Worm (Caenorhabditis elegans) whole organism, early embryonic: ENCODE results near the gene K10B3.1.

Experiments
- B0310.2 ChIP-seq: sonication (generic microtip); optimal IDR thresholded peaks from 2 replicates; lab custom pipeline; 2016; ENCODE audit warnings: mild to moderate bottlenecking, missing genetic modification characterization, missing compliant biosample characterization
- F13C5.2 ChIP-seq: sonication (generic microtip); optimal IDR thresholded peaks from 2 replicates; lab custom pipeline; 2017; ENCODE audit warnings: mild to moderate bottlenecking, missing genetic modification characterization, inconsistent platforms, missing compliant biosample characterization
- aly-1 ChIP-seq: sonication (generic microtip); optimal IDR thresholded peaks from 2 replicates; lab custom pipeline; 2016; ENCODE audit warnings: missing genetic modification characterization, missing compliant biosample characterization
- ama-1 ChIP-seq: fragments of 150-350 bp; optimal IDR thresholded peaks from 2 replicates; lab custom pipeline; 2014
- ceh-13 ChIP-seq: fragments of 200-800 bp; sonication (Bioruptor generic); optimal IDR thresholded peaks from 2 replicates; lab custom pipeline; 2018; ENCODE audit warnings: mild to moderate bottlenecking, missing genetic modification characterization, missing compliant biosample characterization
- ceh-36 ChIP-seq: sonication (generic microtip); optimal IDR thresholded peaks from 2 replicates; lab custom pipeline; 2016; ENCODE audit warnings: missing genetic modification characterization, inconsistent platforms, missing compliant biosample characterization
- ets-7 ChIP-seq: sonication (generic microtip); optimal IDR thresholded peaks from 2 replicates; lab custom pipeline; 2016; ENCODE audit warnings: missing genotype, missing genetic modification characterization, missing compliant biosample characterization
- flt-1 ChIP-seq: fragments of 200-800 bp; sonication (Bioruptor generic); IDR thresholded peaks from 2 replicates; pipeline ENCODE4 v1.3.6; 2022; ENCODE audit warnings: missing genetic modification characterization, missing compliant biosample characterization
- hmbx-1 ChIP-seq: sonication (generic microtip); optimal IDR thresholded peaks from 2 replicates; lab custom pipeline; 2016; ENCODE audit warnings: mild to moderate bottlenecking, missing genetic modification characterization, missing compliant biosample characterization
- hmg-4 ChIP-seq: fragments of 200-800 bp; sonication (Bioruptor generic); optimal IDR thresholded peaks from 2 replicates; lab custom pipeline; 2018; ENCODE audit warnings: mild to moderate bottlenecking, missing genetic modification characterization, missing compliant biosample characterization
- hnd-1 ChIP-seq: sonication (generic microtip); optimal IDR thresholded peaks from 2 replicates; lab custom pipeline; 2016; ENCODE audit warnings: missing genetic modification characterization, missing compliant biosample characterization
- pes-1 ChIP-seq: fragments of 200-800 bp; sonication (Bioruptor generic); IDR thresholded peaks from 2 replicates; pipeline ENCODE4 v1.3.6; 2022; ENCODE audit warnings: missing genetic modification reagents, missing genetic modification characterization, missing compliant biosample characterization
- scrt-1 ChIP-seq: fragments of 200-800 bp; sonication (Bioruptor generic); IDR thresholded peaks from 2 replicates; pipeline ENCODE4 v1.3.6; 2022; ENCODE audit warnings: missing genetic modification characterization, missing compliant biosample characterization
- sea-1 ChIP-seq: fragments of 200-800 bp; sonication (Bioruptor generic); conservative IDR thresholded peaks from 2 replicates; pipeline ENCODE4 v1.3.6; 2022; ENCODE audit warnings: missing genetic modification characterization, missing compliant biosample characterization
- tbx-11 ChIP-seq: fragments of 200-800 bp; sonication (Bioruptor generic); IDR thresholded peaks from 2 replicates; pipeline ENCODE4 v1.3.6; 2022; ENCODE audit warnings: missing genetic modification characterization, missing compliant biosample characterization
- tbx-37 ChIP-seq: fragments of 200-800 bp; sonication (Bioruptor generic); conservative IDR thresholded peaks from 2 replicates; pipeline ENCODE4 v1.3.6; 2022; ENCODE audit warnings: missing genetic modification reagents, missing genetic modification characterization, missing compliant biosample characterization
- tra-4 ChIP-seq: sonication (generic microtip); optimal IDR thresholded peaks from 2 replicates; lab custom pipeline; 2017; ENCODE audit warnings: missing genetic modification characterization, missing compliant biosample characterization

Gene K10B3.1

ce11 chrX:3163972-3164575 is 28.8 kb downstream of the K10B3.1 start, which contains the start of gene syx-6:
syx-6 (plus strand) TSS chrX:3164525.
- TF ChIP-seq pes-1 (GFP tag; lab: Robert Waterston, UW): no peak
- TF ChIP-seq scrt-1 (GFP tag; lab: Robert Waterston, UW): no peak
- TF ChIP-seq tbx-37 (GFP tag; lab: Robert Waterston, UW): no peak
- TF ChIP-seq hmbx-1 (tag; lab: Kevin White, UChicago): no peak
- no peak for TF ChIP-seq F13C5.2 (tag; lab: Kevin White, UChicago)
- no peak for TF ChIP-seq ama-1
- TF ChIP-seq hnd-1: no peak
- no peak for TF ChIP-seq sea-1 (GFP tag; lab: Robert Waterston, UW)
- TF ChIP-seq flt-1 (GFP tag; lab: Robert Waterston, UW): no peak
- no peak for TF ChIP-seq tbx-11 (GFP tag; lab: Robert Waterston, UW)
- TF ChIP-seq ceh-13: no peak
- TF ChIP-seq ceh-36: no peak
- no peak for TF ChIP-seq B0310.2
- no peak for TF ChIP-seq aly-1 (tag; lab: Kevin White, UChicago)
- no peak for TF ChIP-seq ets-7 (tag; lab: Kevin White, UChicago)
- no peak for TF ChIP-seq hmg-4 (GFP tag; lab: Kevin White, UChicago)
- TF ChIP-seq tra-4 (tag; lab: Kevin White, UChicago): no peak

ce11 chrX:3165569-3165968 is 30.3 kb downstream of the K10B3.1 start, which contains the start of gene pfut-1:
pfut-1 (plus strand) TSS chrX:3165826.
- TF ChIP-seq flt-1 (GFP tag; lab: Robert Waterston, UW): no peak
- TF ChIP-seq hmbx-1 (tag; lab: Kevin White, UChicago): no peak
- no peak for TF ChIP-seq hnd-1

- TF ChIP-seq ama-1: no peak
- no peak for TF ChIP-seq tra-4 (tag; lab: Kevin White, UChicago)
- no peak for TF ChIP-seq ceh-36
- no peak for TF ChIP-seq scrt-1 (GFP tag; lab: Robert Waterston, UW)
- no peak for TF ChIP-seq tbx-11 (GFP tag; lab: Robert Waterston, UW)
These were observed 35.2 kb downstream of the K10B3.1 start, which contains the start of gene C15C7.6 for ce11 chrX:3170456-3170855. C15C7.6 (minus strand) TSS chrX:3170556.

DNA sequence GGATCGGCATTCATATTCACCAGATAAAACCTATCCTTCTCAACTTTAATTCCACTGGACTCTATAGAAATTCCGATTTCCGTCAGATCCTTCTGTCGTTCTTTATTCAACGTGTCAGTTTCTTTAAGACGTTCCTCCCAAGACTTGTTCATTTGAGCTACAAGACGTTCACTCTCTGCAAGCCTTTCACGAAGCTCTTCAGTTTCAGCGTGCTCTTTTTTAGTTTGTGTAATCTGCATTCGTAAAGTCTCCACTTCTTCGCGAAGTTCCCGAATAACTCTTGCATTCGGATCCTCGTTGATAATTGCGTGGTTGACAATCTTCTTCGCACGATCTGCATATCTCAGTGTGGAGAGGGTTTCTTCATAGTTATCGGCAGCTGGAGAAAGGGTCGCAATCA is 41.4 kb downstream of the K10B3.1 start:
- TF ChIP-seq sea-1 (GFP tag; lab: Robert Waterston, UW): no peak
- no peak for TF ChIP-seq hnd-1
- no peak for TF ChIP-seq aly-1 (tag; lab: Kevin White, UChicago)
- no peak for TF ChIP-seq hmg-4 (GFP tag; lab: Kevin White, UChicago)
- TF ChIP-seq ama-1: no peak
- no peak for TF ChIP-seq ceh-13
- TF ChIP-seq hmbx-1 (tag; lab: Kevin White, UChicago): no peak
- TF ChIP-seq flt-1 (GFP tag; lab: Robert Waterston, UW): no peak
- TF ChIP-seq ets-7 (tag; lab: Kevin White, UChicago): no peak
- no peak for TF ChIP-seq tbx-11 (GFP tag; lab: Robert Waterston, UW)
- TF ChIP-seq tbx-37 (GFP tag; lab: Robert Waterston, UW): no peak
- no peak for TF ChIP-seq B0310.2
- TF ChIP-seq scrt-1 (GFP tag; lab: Robert Waterston, UW): no peak
- no peak for TF ChIP-seq pes-1 (GFP tag; lab: Robert Waterston, UW)
- TF ChIP-seq ceh-36: no peak
- TF ChIP-seq tra-4 (tag; lab: Kevin White, UChicago): no peak
- no peak for TF ChIP-seq F13C5.2 (tag; lab: Kevin White, UChicago)

DNA sequence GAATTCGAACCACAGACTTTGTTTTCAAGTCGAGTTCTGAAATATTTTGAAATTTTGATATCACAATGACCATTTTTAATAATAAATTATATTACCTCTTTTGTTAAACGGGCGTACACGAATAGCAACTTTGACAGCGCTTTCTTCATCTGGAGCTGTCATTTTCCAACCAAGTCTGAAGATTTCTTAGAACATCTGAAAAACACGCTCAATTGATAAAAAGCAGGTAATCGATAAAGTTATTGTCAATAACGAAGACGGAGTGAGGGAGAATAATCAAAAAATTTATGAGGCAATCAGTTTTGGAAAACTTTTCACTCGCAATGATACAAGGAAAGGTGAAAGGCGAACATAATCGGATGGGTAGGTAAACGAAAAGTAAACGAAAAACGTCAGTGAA is 43.2 kb downstream of the K10B3.1 start, which contains the start of gene klp-4:
Gene klp-4 (minus strand): TSS at position 201 of the 400 bp plus-strand sequence.
- no peak for TF ChIP-seq hmbx-1 (tag; lab: Kevin White, UChicago)
- no peak for TF ChIP-seq aly-1 (tag; lab: Kevin White, UChicago)
- no peak for TF ChIP-seq tbx-37 (GFP tag; lab: Robert Waterston, UW)
- no peak for TF ChIP-seq F13C5.2 (tag; lab: Kevin White, UChicago)
- TF ChIP-seq tra-4 (tag; lab: Kevin White, UChicago): no peak
- no peak for TF ChIP-seq B0310.2
- no peak for TF ChIP-seq ets-7 (tag; lab: Kevin White, UChicago)
- no peak for TF ChIP-seq tbx-11 (GFP tag; lab: Robert Waterston, UW)

DNA sequence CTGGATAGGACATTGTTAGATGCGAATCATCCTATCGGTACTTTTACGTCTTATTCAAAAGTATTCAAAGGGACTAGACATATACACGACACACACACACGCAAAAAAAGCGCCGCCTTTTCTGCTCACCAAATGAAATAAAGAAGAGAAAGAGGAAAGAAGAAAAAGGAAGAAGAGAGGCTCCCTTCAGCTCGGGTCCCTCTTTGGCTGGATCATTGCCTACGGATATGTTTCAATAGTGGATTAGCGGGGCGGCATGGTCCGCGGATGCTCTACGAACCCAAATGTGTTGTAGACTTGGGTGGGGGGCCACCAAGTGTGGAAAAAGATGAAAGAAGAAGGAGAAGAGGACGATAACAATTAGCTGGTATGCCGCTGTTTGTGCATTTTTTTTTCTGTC is 46.1 kb downstream of the K10B3.1 start:
- TF ChIP-seq ceh-36 (no peak), ceh-13 (no peak), B0310.2 (no peak), ama-1 (no peak), F13C5.2 (tag; lab: Kevin White, UChicago) (no peak), tra-4 (tag; lab: Kevin White, UChicago) (no peak), aly-1 (tag; lab: Kevin White, UChicago) (no peak), tbx-37 (GFP tag; lab: Robert Waterston, UW) (no peak)

DNA sequence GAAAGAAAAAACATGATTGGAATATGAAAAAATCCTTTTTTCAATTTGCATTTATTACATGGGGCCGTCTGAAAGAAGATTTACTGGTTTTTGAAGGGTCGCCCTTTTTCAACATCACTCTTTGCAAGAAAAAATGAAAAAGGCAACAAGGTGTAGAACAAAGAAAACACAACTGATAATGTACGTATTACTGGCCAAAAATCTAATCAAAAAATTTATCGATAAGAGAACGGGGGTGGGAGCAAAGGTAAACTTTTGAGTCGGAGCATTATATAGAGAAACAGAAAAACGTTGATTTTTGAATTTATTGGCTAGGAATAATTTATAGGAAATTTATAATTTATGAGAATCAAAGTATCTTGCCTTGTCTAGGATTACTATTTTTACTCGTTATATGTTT is 46.6 kb downstream of the K10B3.1 start:
- TF ChIP-seq ceh-13 (no peak), ets-7 (tag; lab: Kevin White, UChicago) (no peak), sea-1 (GFP tag; lab: Robert Waterston, UW) (no peak), flt-1 (GFP tag; lab: Robert Waterston, UW) (no peak), ama-1 (no peak), F13C5.2 (tag; lab: Kevin White, UChicago) (no peak), pes-1 (GFP tag; lab: Robert Waterston, UW) (no peak), tbx-37 (GFP tag; lab: Robert Waterston, UW) (no peak), hnd-1 (no peak), aly-1 (tag; lab: Kevin White, UChicago) (no peak), tra-4 (tag; lab: Kevin White, UChicago) (no peak), scrt-1 (GFP tag; lab: Robert Waterston, UW) (no peak), tbx-11 (GFP tag; lab: Robert Waterston, UW) (no peak), hmbx-1 (tag; lab: Kevin White, UChicago) (no peak), B0310.2 (no peak), hmg-4 (GFP tag; lab: Kevin White, UChicago) (no peak)
